Worm (Caenorhabditis elegans): ENCODE results near the gene pqn-80.
A peak's percentile ranks its signal among the peaks of the same experiment; 100 is the strongest.

Gene pqn-80

DNA sequence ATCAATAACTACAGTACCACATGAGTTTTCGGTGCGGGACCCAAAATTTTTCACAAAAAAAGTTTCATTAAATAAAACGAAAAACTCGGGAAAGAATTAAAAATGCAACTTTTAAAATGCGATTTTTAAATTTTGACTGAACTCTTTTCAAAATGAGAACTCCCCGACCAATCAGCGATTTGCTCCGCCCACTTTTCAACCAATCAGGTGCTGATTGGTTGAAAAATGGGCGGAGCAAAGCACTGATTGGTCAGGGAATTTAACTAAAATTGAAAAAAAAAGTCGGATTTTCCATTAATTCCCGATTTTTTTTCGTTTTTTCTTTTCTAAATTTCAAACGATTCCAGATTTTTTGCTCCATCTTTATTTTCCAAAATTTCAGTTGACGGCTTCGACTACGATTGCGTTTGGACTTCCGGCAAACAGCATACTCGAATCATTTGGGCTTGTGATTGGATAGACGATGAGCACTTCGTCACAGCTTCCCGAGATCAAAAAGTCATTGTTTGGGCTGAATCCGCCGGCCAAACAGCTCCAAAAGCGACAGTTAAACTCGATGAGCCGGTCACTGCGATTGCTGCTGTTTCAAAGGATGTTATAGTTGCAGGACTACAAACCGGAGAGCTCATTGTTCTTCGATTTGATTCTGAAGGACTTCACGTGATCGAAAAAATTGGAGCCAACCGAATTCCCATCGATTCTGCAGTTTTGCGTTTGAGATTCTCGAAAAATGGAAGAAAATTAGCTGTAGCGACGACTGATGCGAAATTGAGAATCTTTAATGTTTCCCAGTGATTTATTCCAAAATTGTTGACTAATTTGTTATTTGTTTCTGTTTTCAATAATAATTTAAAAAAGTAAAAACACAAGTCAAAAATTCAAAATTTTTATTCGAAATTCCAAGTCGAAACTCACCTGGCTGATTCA is 59.3 kb downstream of the pqn-80 start:
- TF ChIP-seq ama-1 (optimal IDR thresholded peaks at IDR 0.05): peak; percentile 41
- no peak for TF ChIP-seq tbx-2 (tag; optimal IDR thresholded peaks at IDR 0.05)
- peak; percentile 98 for TF ChIP-seq nfya-1 (tag; optimal IDR thresholded peaks at IDR 0.05; ENCODE audit: insufficient read depth)

DNA sequence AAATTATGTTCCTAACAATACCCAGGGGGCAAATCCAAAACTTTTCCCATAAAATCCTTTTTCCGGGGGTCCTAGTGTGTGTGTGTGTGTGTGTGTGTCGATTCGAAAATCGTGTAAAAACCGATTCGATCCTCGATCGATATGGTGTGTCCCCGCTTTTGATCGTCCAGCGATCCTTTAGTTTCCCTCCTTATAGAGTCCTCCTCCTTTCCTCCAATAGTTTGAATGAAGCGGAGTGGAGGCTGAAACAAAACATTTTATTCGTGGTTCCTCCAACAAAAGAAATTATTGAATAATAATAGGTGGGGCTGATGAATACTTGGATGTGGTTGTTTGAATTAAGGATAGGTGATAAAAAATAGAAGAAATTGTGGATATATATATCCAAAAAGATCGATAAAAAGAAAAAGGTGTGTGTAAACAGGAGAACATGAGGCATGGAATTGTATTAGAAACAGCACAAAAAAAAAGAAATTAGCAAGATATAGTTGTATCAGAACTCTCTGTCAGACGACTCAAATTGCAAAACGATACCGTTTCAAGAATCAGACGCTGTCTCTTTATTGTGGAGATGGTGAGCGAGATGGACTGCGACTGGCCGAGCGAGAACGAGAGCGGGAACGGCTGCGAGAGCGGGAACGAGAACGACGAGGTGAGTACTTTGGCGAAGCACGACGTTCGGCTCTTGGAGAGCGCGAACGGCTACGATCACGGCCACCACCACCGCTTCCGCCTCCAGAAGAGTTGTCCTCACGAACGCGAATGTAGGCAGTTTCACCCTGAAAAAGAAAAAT is 60.3 kb downstream of the pqn-80 start:
- TF ChIP-seq mml-1 (tag; optimal IDR thresholded peaks at IDR 0.05) (no peak), aly-2 (tag; optimal IDR thresholded peaks at IDR 0.05) (no peak), fkh-10 (GFP tag; optimal IDR thresholded peaks at IDR 0.05) (no peak)

DNA sequence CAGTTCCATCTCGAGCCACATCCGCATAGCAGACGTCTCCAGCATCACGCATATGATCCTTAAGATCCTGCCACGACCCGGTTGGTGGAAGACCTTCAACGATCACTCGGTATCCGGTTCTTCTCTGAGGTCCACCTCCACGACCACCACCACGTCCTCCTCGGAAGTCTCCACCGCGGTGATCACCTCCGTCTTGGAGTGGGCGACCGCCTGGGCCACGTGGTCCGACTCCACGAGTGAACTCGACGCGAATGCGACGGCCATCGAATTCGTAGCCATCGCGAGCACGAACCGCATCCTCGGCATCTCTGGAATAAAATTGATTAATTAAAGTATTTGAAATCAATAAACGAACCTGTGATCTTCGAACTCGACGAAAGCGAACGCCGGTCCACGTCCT is 61.0 kb downstream of the pqn-80 start:
- no peak for TF ChIP-seq nhr-76 (tag; optimal IDR thresholded peaks at IDR 0.05)
- no peak for TF ChIP-seq lin-15B (tag; optimal IDR thresholded peaks at IDR 0.05)
- TF ChIP-seq ztf-11 (tag; optimal IDR thresholded peaks at IDR 0.05): no peak
- TF ChIP-seq unc-62 (GFP tag; optimal IDR thresholded peaks at IDR 0.05): no peak

DNA sequence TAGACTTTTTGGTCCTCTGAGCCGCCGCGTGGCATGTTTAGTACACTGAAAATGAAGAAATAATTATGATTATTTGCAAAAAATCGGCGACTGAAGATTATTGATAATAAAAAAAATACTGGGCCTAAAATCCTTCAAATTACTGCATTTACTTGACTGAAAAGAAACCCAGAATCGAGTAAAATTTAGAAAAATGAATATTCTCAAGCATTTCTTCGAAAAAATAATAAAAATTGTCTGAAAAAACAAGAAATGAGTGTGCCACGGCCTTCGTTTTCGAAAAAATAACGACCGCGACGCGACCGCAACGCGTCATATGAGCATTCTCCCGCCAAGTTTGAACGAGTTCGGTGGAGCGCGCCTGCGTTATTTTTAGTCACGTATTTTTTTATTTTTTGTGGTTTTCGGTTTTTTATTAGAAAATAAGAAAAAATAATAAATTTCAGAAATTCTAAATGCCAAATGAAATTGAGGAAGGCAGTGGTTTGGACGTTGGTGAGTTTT is 61.6 kb downstream of the pqn-80 start, which contains the start of the genes rsp-3 and spin-4:
Gene rsp-3, minus strand, starts transcription at position 51 of the 504 bp plus-strand sequence.
Gene spin-4, plus strand, starts transcription at position 447 of the 504 bp plus-strand sequence.
- peak; percentile 96 for TF ChIP-seq nfya-1 (tag; optimal IDR thresholded peaks at IDR 0.05; ENCODE audit: insufficient read depth)
- TF ChIP-seq lin-15B (tag; optimal IDR thresholded peaks at IDR 0.05): peak; percentile 97
- no peak for TF ChIP-seq nhr-237 (tag; optimal IDR thresholded peaks at IDR 0.05)
- peak; percentile 94 for TF ChIP-seq pha-4 (tag; optimal IDR thresholded peaks at IDR 0.05)
- TF ChIP-seq skn-1 (tag; optimal IDR thresholded peaks at IDR 0.05): peak; percentile 64
- TF ChIP-seq ceh-82 (tag; optimal IDR thresholded peaks at IDR 0.05): no peak
- no peak for TF ChIP-seq nhr-77 (tag; optimal IDR thresholded peaks at IDR 0.05)
- TF ChIP-seq nhr-76 (tag; optimal IDR thresholded peaks at IDR 0.05): no peak
- TF ChIP-seq aly-2 (tag; optimal IDR thresholded peaks at IDR 0.05): no peak
- TF ChIP-seq ceh-9 (tag; optimal IDR thresholded peaks at IDR 0.05): no peak
- TF ChIP-seq egl-27 (tag; optimal IDR thresholded peaks at IDR 0.05): no peak
- no peak for TF ChIP-seq mml-1 (tag; optimal IDR thresholded peaks at IDR 0.05)
- no peak for TF ChIP-seq eor-1 (tag; optimal IDR thresholded peaks at IDR 0.05)
- TF ChIP-seq elt-1 (tag; optimal IDR thresholded peaks at IDR 0.05): no peak
- TF ChIP-seq ZK546.5 (tag; optimal IDR thresholded peaks at IDR 0.05): no peak
- no peak for TF ChIP-seq fkh-2 (tag; optimal IDR thresholded peaks at IDR 0.05)
- peak; percentile 72 for TF ChIP-seq hmg-11 (tag; optimal IDR thresholded peaks at IDR 0.05)
- TF ChIP-seq tbx-2 (tag; optimal IDR thresholded peaks at IDR 0.05): no peak
- TF ChIP-seq fkh-10 (GFP tag; optimal IDR thresholded peaks at IDR 0.05): no peak
- no peak for TF ChIP-seq mdl-1 (tag; optimal IDR thresholded peaks at IDR 0.05)
- TF ChIP-seq nhr-67 (tag; optimal IDR thresholded peaks at IDR 0.05): no peak
- no peak for TF ChIP-seq nhr-12 (tag; optimal IDR thresholded peaks at IDR 0.05)
- no peak for TF ChIP-seq unc-39 (tag; optimal IDR thresholded peaks at IDR 0.05)
- no peak for TF ChIP-seq unc-62 (GFP tag; optimal IDR thresholded peaks at IDR 0.05)
- TF ChIP-seq ztf-11 (tag; optimal IDR thresholded peaks at IDR 0.05): no peak
- TF ChIP-seq nhr-25 (tag; optimal IDR thresholded peaks at IDR 0.05): peak; percentile 74
- no peak for TF ChIP-seq lsy-12 (tag; optimal IDR thresholded peaks at IDR 0.05)
- TF ChIP-seq fos-1 (tag; optimal IDR thresholded peaks at IDR 0.05): no peak
- TF ChIP-seq ceh-16 (tag; optimal IDR thresholded peaks at IDR 0.05): no peak
- TF ChIP-seq nhr-23 (tag; optimal IDR thresholded peaks at IDR 0.05): peak; percentile 75
- no peak for TF ChIP-seq sea-2 (GFP tag; optimal IDR thresholded peaks at IDR 0.05)
- TF ChIP-seq egl-5 (tag; optimal IDR thresholded peaks at IDR 0.05): peak; percentile 82
- TF ChIP-seq snpc-4 (tag; optimal IDR thresholded peaks at IDR 0.05): peak; percentile 54
- no peak for TF ChIP-seq nhr-28 (tag; optimal IDR thresholded peaks at IDR 0.05)
- TF ChIP-seq ztf-4 (tag; optimal IDR thresholded peaks at IDR 0.05): no peak
- TF ChIP-seq ama-1 (optimal IDR thresholded peaks at IDR 0.05): no peak
- peak; percentile 24 for TF ChIP-seq elt-2 (tag; optimal IDR thresholded peaks at IDR 0.05)
- no peak for TF ChIP-seq pqm-1 (tag; optimal IDR thresholded peaks at IDR 0.05)
- no peak for TF ChIP-seq elt-3 (tag; optimal IDR thresholded peaks at IDR 0.05)
- no peak for TF ChIP-seq ceh-28 (tag; optimal IDR thresholded peaks at IDR 0.05)
- TF ChIP-seq zag-1 (tag; optimal IDR thresholded peaks at IDR 0.05): no peak
- no peak for TF ChIP-seq nhr-43 (tag; optimal IDR thresholded peaks at IDR 0.05; ENCODE audit: poor library complexity, severe bottlenecking)
- TF ChIP-seq nhr-11 (tag; optimal IDR thresholded peaks at IDR 0.05): no peak
